Worm (Caenorhabditis elegans) whole organism, midembryonic: ENCODE results near the gene F09E5.3.

ENCODE experiments used
- T22C8.4 ChIP-seq: fragments of 200-800 bp; sonication (Bioruptor generic); IDR thresholded peaks from 2 replicates; pipeline ENCODE4 v1.3.6; 2022; ENCODE audit warnings: missing genetic modification characterization, missing compliant biosample characterization
- cog-1 ChIP-seq: sonication (generic microtip); optimal IDR thresholded peaks from 2 replicates; lab custom pipeline; 2016; ENCODE audit warnings: missing genetic modification characterization, missing compliant biosample characterization
- flt-1 ChIP-seq: fragments of 200-800 bp; sonication (Bioruptor generic); IDR thresholded peaks from 2 replicates; pipeline ENCODE4 v1.3.6; 2022; ENCODE audit warnings: missing genetic modification characterization, missing compliant biosample characterization
- klf-2 ChIP-seq: fragments of 200-800 bp; sonication (Bioruptor generic); conservative IDR thresholded peaks from 2 replicates; pipeline ENCODE4 v1.3.6; 2022; ENCODE audit warnings: missing genetic modification reagents, missing genetic modification characterization, missing compliant biosample characterization
- med-1 ChIP-seq: sonication (generic microtip); optimal IDR thresholded peaks from 2 replicates; lab custom pipeline; 2017; ENCODE audit warnings: missing genetic modification characterization, mild to moderate bottlenecking, missing compliant biosample characterization, antibody characterized with exemption, missing genetic modification reagents; ENCODE audit not compliant: insufficient read depth
- ref-1 ChIP-seq: fragments of 200-800 bp; sonication (Bioruptor generic); conservative IDR thresholded peaks from 2 replicates; pipeline ENCODE4 v1.3.6; 2022; ENCODE audit warnings: missing genetic modification reagents, missing genetic modification characterization, missing compliant biosample characterization
- tab-1 ChIP-seq: fragments of 200-800 bp; sonication (Bioruptor generic); IDR thresholded peaks from 2 replicates; pipeline ENCODE4 v1.3.6; 2022; ENCODE audit warnings: missing genetic modification characterization, missing compliant biosample characterization
- ztf-23 ChIP-seq: fragments of 200-800 bp; sonication (Bioruptor generic); IDR thresholded peaks from 2 replicates; pipeline ENCODE4 v1.3.6; 2022; ENCODE audit warnings: missing genetic modification reagents, missing genetic modification characterization, missing compliant biosample characterization
- ztf-29 ChIP-seq: fragments of 200-800 bp; sonication (Bioruptor generic); IDR thresholded peaks from 2 replicates; pipeline ENCODE4 v1.3.6; 2022; ENCODE audit warnings: missing genetic modification reagents, missing genetic modification characterization, missing compliant biosample characterization

F09E5.3 gene

DNA sequence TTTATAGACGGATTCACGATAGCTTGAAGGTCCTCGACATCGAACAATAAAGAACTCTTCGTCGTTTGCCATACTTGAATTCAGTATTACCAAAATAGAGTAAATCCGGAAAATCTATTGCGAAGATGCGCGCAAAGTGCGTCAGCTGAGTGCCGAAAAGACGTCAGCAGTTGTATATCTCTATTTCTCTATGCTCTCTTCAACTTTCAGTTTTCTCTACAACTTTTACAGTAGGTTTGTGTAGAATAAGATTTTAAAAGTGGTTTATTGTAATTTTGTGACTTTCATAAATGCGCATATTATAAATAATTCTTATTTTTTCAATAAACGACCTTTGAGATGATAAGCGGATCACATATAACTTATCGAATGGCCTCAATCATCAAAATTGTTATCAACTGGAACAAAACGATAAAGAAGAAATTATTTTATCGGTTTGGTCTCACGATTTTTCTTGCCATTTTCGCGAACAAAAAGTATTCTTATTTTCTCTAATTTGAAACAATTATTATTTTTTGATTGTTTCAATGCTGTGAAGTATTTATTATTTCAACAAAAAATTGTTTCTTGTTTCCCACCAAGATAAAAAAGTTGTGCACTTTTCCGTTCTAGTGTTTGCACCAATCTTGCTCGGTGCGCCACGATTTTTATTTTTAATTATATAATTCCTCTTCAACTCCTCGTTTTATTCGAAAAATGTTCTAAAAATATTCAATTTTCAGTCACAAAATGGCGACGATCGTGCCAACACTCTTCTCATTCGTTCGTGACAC lies at the start of gene F09E5.3, which contains the start of gene agt-2:
TSS of gene F09E5.3 (plus strand) at position 723 of the 773 bp plus-strand sequence.
TSS of gene agt-2 (minus strand) at position 553 of the 773 bp plus-strand sequence.
- peak; percentile 62; the same call in 1 of the 2 replicates for TF ChIP-seq ztf-23 (GFP tag; lab: Robert Waterston, UW)
- TF ChIP-seq cog-1 = peak; percentile 47
- TF ChIP-seq ztf-29 (GFP tag; lab: Robert Waterston, UW) = 0 out of 2 replicates have a peak, but pooled peaks have one; percentile 27
- TF ChIP-seq flt-1 (GFP tag; lab: Robert Waterston, UW) = peak; percentile 71
- no peak for TF ChIP-seq klf-2 (GFP tag; lab: Robert Waterston, UW)
- TF ChIP-seq ref-1 = no peak

DNA sequence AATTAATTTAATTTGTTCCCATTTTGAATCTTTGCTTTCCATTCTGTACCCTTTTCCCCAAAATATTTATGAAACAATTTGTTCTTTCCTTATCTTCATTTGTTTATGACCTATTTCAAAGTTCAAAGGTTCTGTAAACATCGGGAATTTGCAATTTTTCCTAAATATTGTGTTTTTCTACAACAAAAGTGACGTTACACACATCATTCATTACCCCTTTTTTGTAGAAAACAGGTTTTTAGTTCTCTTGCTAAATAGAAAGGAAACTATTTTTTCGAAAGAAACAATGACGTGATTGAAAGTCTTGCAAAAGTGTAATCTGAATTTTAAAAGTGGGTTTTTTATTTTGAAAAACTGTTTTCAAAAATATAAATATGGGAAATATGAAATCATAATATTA lies 49.1 kb upstream of the F09E5.3 start:
- no peak for TF ChIP-seq T22C8.4 (GFP tag; lab: Robert Waterston, UW)
- TF ChIP-seq cog-1 = no peak
- no peak for TF ChIP-seq tab-1
- no peak for TF ChIP-seq ztf-23 (GFP tag; lab: Robert Waterston, UW)
- TF ChIP-seq flt-1 (GFP tag; lab: Robert Waterston, UW) = no peak
- no peak for TF ChIP-seq med-1 (GFP tag; lab: Kevin White, UChicago)
- no peak for TF ChIP-seq klf-2 (GFP tag; lab: Robert Waterston, UW)
- TF ChIP-seq ztf-29 (GFP tag; lab: Robert Waterston, UW) = no peak
- TF ChIP-seq ref-1 = no peak

DNA sequence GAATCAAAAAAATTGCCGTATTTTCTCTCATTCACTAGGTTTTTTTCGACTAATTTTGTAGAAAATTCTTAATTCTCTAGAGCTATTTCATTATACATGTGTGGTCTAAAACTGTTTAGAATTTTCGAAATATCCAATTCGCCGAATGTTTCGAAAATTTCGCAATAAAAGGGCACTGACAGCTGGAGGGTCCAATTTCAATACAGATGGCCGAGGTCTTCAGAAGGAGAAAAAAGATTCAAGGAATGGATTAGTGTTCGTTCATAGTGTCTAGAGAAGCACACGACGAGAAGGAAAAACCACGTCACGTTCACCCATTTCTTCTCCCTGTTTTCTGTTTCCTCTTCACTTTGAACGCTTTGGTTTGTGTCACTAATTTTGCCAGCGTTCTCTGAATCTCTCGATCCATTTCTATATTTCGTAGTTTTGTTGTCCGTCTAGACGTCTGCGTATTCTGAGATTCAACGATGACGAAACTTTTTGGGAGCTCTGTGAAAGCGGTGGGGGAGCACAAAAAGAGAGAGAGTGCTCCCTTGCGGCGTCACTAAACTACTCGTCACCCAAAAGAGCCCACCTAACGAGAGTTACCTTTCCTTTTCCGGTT lies 47.7 kb upstream of the F09E5.3 start:
- TF ChIP-seq flt-1 (GFP tag; lab: Robert Waterston, UW) = 0 out of 2 replicates have a peak, but pooled peaks have one; percentile 19
- peak; percentile 0 for TF ChIP-seq cog-1
- no peak for TF ChIP-seq T22C8.4 (GFP tag; lab: Robert Waterston, UW)

DNA sequence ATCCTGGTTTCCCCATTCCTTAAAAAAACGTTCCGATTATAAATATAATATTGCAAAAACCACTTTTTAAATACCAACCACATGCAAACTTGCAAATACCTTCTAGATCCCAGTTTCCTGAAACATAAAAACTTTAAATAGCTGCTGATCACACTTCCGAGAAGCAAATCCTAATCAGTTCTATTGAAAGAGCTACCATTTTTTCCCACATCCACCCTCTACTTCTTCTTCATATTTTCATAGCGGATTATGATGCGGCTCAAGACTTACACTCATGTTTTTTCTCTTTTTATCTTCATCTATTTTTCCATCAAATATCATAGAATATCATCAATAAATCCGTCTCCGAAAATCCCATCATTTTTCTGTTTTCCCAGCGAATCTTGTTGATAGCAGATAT lies 46.9 kb upstream of the F09E5.3 start:
- TF ChIP-seq ztf-29 (GFP tag; lab: Robert Waterston, UW) = no peak
- TF ChIP-seq med-1 (GFP tag; lab: Kevin White, UChicago) = no peak
- no peak for TF ChIP-seq ref-1
- no peak for TF ChIP-seq klf-2 (GFP tag; lab: Robert Waterston, UW)
- TF ChIP-seq T22C8.4 (GFP tag; lab: Robert Waterston, UW) = no peak
- TF ChIP-seq tab-1 = no peak
- no peak for TF ChIP-seq cog-1
- no peak for TF ChIP-seq ztf-23 (GFP tag; lab: Robert Waterston, UW)
- no peak for TF ChIP-seq flt-1 (GFP tag; lab: Robert Waterston, UW)

- no peak for TF ChIP-seq T22C8.4 (GFP tag; lab: Robert Waterston, UW)
These were observed 44.9 kb upstream of the F09E5.3 start for ce11 chrII:5328912-5329311.

DNA sequence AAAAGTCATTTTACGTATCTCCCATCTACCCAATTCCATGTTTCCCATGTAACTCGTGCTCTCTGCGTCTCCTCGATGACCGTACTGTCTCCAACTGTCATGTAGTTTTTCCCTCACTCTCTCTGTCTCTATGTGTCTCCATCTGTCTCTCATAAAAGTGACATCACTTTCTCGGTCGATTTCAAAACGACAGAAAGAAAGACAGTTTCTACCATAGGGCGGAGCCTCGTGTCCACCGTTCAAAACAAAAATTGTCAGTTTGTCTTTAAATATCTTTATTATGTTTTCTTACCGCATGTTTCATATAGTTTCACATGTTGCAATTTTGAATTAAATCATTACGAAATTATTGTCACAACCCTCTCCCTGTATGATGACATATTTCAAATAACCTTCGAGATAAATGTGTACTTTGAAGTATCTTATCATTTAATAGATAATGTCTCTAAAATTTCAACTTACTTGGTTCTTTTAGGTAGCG lies 43.6 kb upstream of the F09E5.3 start:
- no peak for TF ChIP-seq T22C8.4 (GFP tag; lab: Robert Waterston, UW)
- TF ChIP-seq tab-1 = no peak
- TF ChIP-seq cog-1 = peak; percentile 53
- TF ChIP-seq ref-1 = no peak
- 0 out of 2 replicates have a peak, but pooled peaks have one; percentile 20 for TF ChIP-seq flt-1 (GFP tag; lab: Robert Waterston, UW)
- TF ChIP-seq ztf-29 (GFP tag; lab: Robert Waterston, UW) = no peak
- no peak for TF ChIP-seq ztf-23 (GFP tag; lab: Robert Waterston, UW)
- TF ChIP-seq klf-2 (GFP tag; lab: Robert Waterston, UW) = no peak
- TF ChIP-seq med-1 (GFP tag; lab: Kevin White, UChicago) = no peak

ce11 chrII:5331677-5332303 lies 42.0 kb upstream of the F09E5.3 start:
- TF ChIP-seq T22C8.4 (GFP tag; lab: Robert Waterston, UW) (0 out of 2 replicates have a peak, but pooled peaks have one; percentile 46), cog-1 (no peak), tab-1 (no peak)

ce11 chrII:5332345-5333124 lies 41.3 kb upstream of the F09E5.3 start:
- TF ChIP-seq ztf-29 (GFP tag; lab: Robert Waterston, UW) (no peak), tab-1 (no peak)

DNA sequence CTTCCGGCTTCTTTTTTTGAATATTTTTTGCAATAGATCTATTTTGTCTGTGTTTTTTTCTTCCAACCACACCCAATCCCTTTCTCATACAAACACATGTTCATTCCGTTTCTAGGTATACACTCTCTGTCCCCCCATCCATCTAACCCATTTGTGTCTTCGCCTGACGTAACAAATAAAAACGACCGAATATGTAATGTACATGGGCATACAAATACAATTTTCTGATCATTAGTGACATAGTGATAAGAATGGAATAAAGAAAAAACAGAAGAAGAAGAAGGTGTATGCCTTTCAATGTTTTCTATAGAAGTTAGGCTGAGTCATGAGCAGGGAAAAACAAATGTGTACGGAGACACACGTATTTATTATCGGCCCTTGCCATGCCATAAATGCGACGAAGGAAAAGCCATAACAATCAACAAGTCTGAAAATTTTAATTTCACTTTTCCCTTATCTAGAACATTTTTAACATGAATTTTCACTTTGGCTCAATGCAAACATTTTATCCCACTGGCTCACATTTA lies 40.0 kb upstream of the F09E5.3 start:
- no peak for TF ChIP-seq med-1 (GFP tag; lab: Kevin White, UChicago)
- no peak for TF ChIP-seq ztf-29 (GFP tag; lab: Robert Waterston, UW)
- TF ChIP-seq tab-1 = no peak
- TF ChIP-seq T22C8.4 (GFP tag; lab: Robert Waterston, UW) = no peak
- no peak for TF ChIP-seq cog-1
- no peak for TF ChIP-seq ztf-23 (GFP tag; lab: Robert Waterston, UW)
- TF ChIP-seq ref-1 = no peak
- no peak for TF ChIP-seq flt-1 (GFP tag; lab: Robert Waterston, UW)
- TF ChIP-seq klf-2 (GFP tag; lab: Robert Waterston, UW) = no peak
